Fruit fly (Drosophila melanogaster) whole organism, prepupa: Measurements from ENCODE around the gene CG14974.

ENCODE experiments used
- Blimp-1 ChIP-seq: fragments of 200-800 bp; sonication (Bioruptor generic); optimal IDR thresholded peaks from 3 replicates; lab custom pipeline; 2017; ENCODE audit warnings: missing biosample characterization, missing genetic modification characterization, mild to moderate bottlenecking, moderate library complexity, missing genetic modification reagents
- CG10631 ChIP-seq: fragments of 200-800 bp; sonication (Bioruptor generic); optimal IDR thresholded peaks from 2 replicates; lab custom pipeline; 2016; ENCODE audit warnings: missing biosample characterization, missing genetic modification characterization
- CG11294 ChIP-seq: fragments of 200-800 bp; sonication (Bioruptor generic); IDR thresholded peaks from 2 replicates; pipeline ENCODE4 v1.3.6; 2022; ENCODE audit warnings: missing biosample characterization, missing genetic modification characterization
- CG11762 ChIP-seq: fragments of 200-800 bp; sonication (Bioruptor generic); optimal IDR thresholded peaks from 3 replicates; lab custom pipeline; 2016; ENCODE audit warnings: missing biosample characterization, missing genetic modification characterization; ENCODE audit not compliant: insufficient read depth
- CG15336 ChIP-seq: fragments of 200-800 bp; sonication (Bioruptor generic); IDR thresholded peaks from 2 replicates; pipeline ENCODE4 v1.3.6; 2022; ENCODE audit warnings: missing biosample characterization, missing genetic modification characterization
- CG1621 ChIP-seq: fragments of 200-800 bp; sonication (Bioruptor generic); optimal IDR thresholded peaks from 3 replicates; lab custom pipeline; 2018; ENCODE audit warnings: missing biosample characterization, mild to moderate bottlenecking, missing genetic modification characterization
- CG16779 ChIP-seq: fragments of 200-800 bp; sonication (Bioruptor generic); optimal IDR thresholded peaks from 3 replicates; lab custom pipeline; 2017; ENCODE audit warnings: missing biosample characterization, mild to moderate bottlenecking, missing genetic modification characterization
- CG3032 ChIP-seq: fragments of 200-800 bp; optimal IDR thresholded peaks from 2 replicates; lab custom pipeline; 2019; ENCODE audit warnings: missing biosample characterization, mild to moderate bottlenecking, missing genetic modification characterization, moderate library complexity
- CG32006 ChIP-seq: fragments of 200-800 bp; sonication (Bioruptor generic); optimal IDR thresholded peaks from 3 replicates; lab custom pipeline; 2017; ENCODE audit warnings: missing biosample characterization, mild to moderate bottlenecking, missing genetic modification characterization
- CG34406 ChIP-seq: fragments of 200-800 bp; sonication (Bioruptor generic); optimal IDR thresholded peaks from 3 replicates; lab custom pipeline; 2016; ENCODE audit warnings: missing biosample characterization, missing genetic modification characterization
- CG3919 ChIP-seq: fragments of 200-800 bp; sonication (Bioruptor generic); optimal IDR thresholded peaks from 3 replicates; lab custom pipeline; 2016; ENCODE audit warnings: missing biosample characterization, missing genetic modification characterization
- CG4318 ChIP-seq: fragments of 200-800 bp; sonication (Bioruptor generic); optimal IDR thresholded peaks from 3 replicates; lab custom pipeline; 2017; ENCODE audit warnings: missing biosample characterization, mild to moderate bottlenecking, missing genetic modification characterization
- CG6163 ChIP-seq: fragments of 200-800 bp; sonication (Bioruptor generic); IDR thresholded peaks from 3 replicates; pipeline ENCODE4 v1.3.6; 2022; ENCODE audit warnings: missing biosample characterization, missing genetic modification characterization
- CG6276 ChIP-seq: fragments of 200-800 bp; sonication (Bioruptor generic); optimal IDR thresholded peaks from 2 replicates; lab custom pipeline; 2017; ENCODE audit warnings: missing biosample characterization, mild to moderate bottlenecking, missing genetic modification characterization
- CG6792 ChIP-seq: fragments of 200-800 bp; sonication (Bioruptor generic); optimal IDR thresholded peaks from 3 replicates; lab custom pipeline; 2016; ENCODE audit warnings: missing biosample characterization, missing genetic modification characterization
- CG6808 ChIP-seq: fragments of 200-800 bp; sonication (Bioruptor generic); optimal IDR thresholded peaks from 3 replicates; lab custom pipeline; 2017; ENCODE audit warnings: missing biosample characterization, missing genetic modification characterization, mild to moderate bottlenecking, moderate library complexity, missing genetic modification reagents
- CG6854 ChIP-seq: fragments of 200-800 bp; sonication (Bioruptor generic); optimal IDR thresholded peaks from 2 replicates; lab custom pipeline; 2017; ENCODE audit warnings: missing biosample characterization, mild to moderate bottlenecking, missing genetic modification characterization
- CG8119 ChIP-seq: fragments of 200-800 bp; sonication (Bioruptor generic); IDR thresholded peaks from 3 replicates; pipeline ENCODE4 v1.3.6; 2022; ENCODE audit warnings: missing biosample characterization, missing genetic modification characterization
- CG8319 ChIP-seq: fragments of 200-800 bp; sonication (Bioruptor generic); optimal IDR thresholded peaks from 3 replicates; lab custom pipeline; 2016; ENCODE audit warnings: missing biosample characterization, missing genetic modification characterization
- CG8632 ChIP-seq: fragments of 200-800 bp; sonication (Bioruptor generic); optimal IDR thresholded peaks from 3 replicates; lab custom pipeline; 2016; ENCODE audit warnings: missing biosample characterization, missing genetic modification characterization
- CG9139 ChIP-seq: fragments of 200-800 bp; sonication (Bioruptor generic); optimal IDR thresholded peaks from 3 replicates; lab custom pipeline; 2017; ENCODE audit warnings: missing biosample characterization, mild to moderate bottlenecking, missing genetic modification characterization
- Eip75B ChIP-seq: fragments of 200-800 bp; sonication (Bioruptor generic); optimal IDR thresholded peaks from 3 replicates; lab custom pipeline; 2016; ENCODE audit warnings: missing biosample characterization, missing genetic modification characterization
- Eip78C ChIP-seq: fragments of 200-800 bp; sonication (Bioruptor generic); peaks from one replicate; lab custom pipeline; 2016; ENCODE audit warnings: missing biosample characterization, missing genetic modification characterization
- Eip93F ChIP-seq: fragments of 200-800 bp; sonication (Bioruptor generic); optimal IDR thresholded peaks from 2 replicates; lab custom pipeline; 2016; ENCODE audit warnings: missing biosample characterization, mild to moderate bottlenecking, missing genetic modification characterization
- Ets21C ChIP-seq: fragments of 200-800 bp; sonication (Bioruptor generic); optimal IDR thresholded peaks from 3 replicates; lab custom pipeline; 2016; ENCODE audit warnings: missing biosample characterization, missing genetic modification characterization
- Ets96B ChIP-seq: fragments of 200-800 bp; optimal IDR thresholded peaks from 2 replicates; lab custom pipeline; 2019; ENCODE audit warnings: missing biosample characterization, mild to moderate bottlenecking, missing genetic modification characterization, moderate library complexity
- Gug ChIP-seq: fragments of 200-800 bp; sonication (Bioruptor generic); IDR thresholded peaks from 2 replicates; pipeline ENCODE4 v1.3.6; 2022; ENCODE audit warnings: missing biosample characterization, missing genetic modification characterization
- Hr38 ChIP-seq: sonication (Bioruptor generic); optimal IDR thresholded peaks from 2 replicates; lab custom pipeline; 2016; ENCODE audit warnings: missing biosample characterization, missing genetic modification characterization
- Hr39 ChIP-seq: fragments of 200-800 bp; sonication (Bioruptor generic); optimal IDR thresholded peaks from 2 replicates; lab custom pipeline; 2016; ENCODE audit warnings: missing biosample characterization, missing genetic modification characterization
- Hr4 ChIP-seq: fragments of 200-800 bp; sonication (Bioruptor generic); optimal IDR thresholded peaks from 3 replicates; lab custom pipeline; 2016; ENCODE audit warnings: missing biosample characterization, missing genetic modification characterization
- Lpt ChIP-seq: fragments of 200-800 bp; sonication (Bioruptor generic); optimal IDR thresholded peaks from 3 replicates; lab custom pipeline; 2016; ENCODE audit warnings: missing biosample characterization, missing genetic modification characterization
- Met ChIP-seq: fragments of 200-800 bp; sonication (Bioruptor generic); optimal IDR thresholded peaks from 3 replicates; lab custom pipeline; 2016; ENCODE audit warnings: missing biosample characterization, missing genetic modification characterization
- OdsH ChIP-seq: fragments of 200-800 bp; sonication (Bioruptor generic); optimal IDR thresholded peaks from 3 replicates; lab custom pipeline; 2016; ENCODE audit warnings: missing biosample characterization, missing genetic modification characterization
- Smox ChIP-seq: fragments of 200-800 bp; sonication (Bioruptor generic); optimal IDR thresholded peaks from 3 replicates; lab custom pipeline; 2016; ENCODE audit warnings: missing biosample characterization, missing genetic modification characterization
- Sox102F ChIP-seq: fragments of 200-800 bp; sonication (Bioruptor generic); optimal IDR thresholded peaks from 2 replicates; lab custom pipeline; 2016; ENCODE audit warnings: missing biosample characterization, mild to moderate bottlenecking, missing genetic modification characterization
- Sox15 ChIP-seq: fragments of 200-800 bp; sonication (Bioruptor generic); optimal IDR thresholded peaks from 3 replicates; lab custom pipeline; 2016; ENCODE audit warnings: missing biosample characterization, missing genetic modification characterization
- achi ChIP-seq: fragments of 200-800 bp; sonication (Bioruptor generic); optimal IDR thresholded peaks from 3 replicates; lab custom pipeline; 2016; ENCODE audit warnings: missing biosample characterization, missing genetic modification characterization
- acj6 ChIP-seq: fragments of 200-800 bp; sonication (Bioruptor generic); optimal IDR thresholded peaks from 3 replicates; lab custom pipeline; 2016; ENCODE audit warnings: missing biosample characterization, missing genetic modification characterization
- dac ChIP-seq: fragments of 200-800 bp; sonication (Bioruptor generic); optimal IDR thresholded peaks from 2 replicates; lab custom pipeline; 2017; ENCODE audit warnings: missing biosample characterization, mild to moderate bottlenecking, missing genetic modification characterization
- dsx ChIP-seq: fragments of 200-800 bp; optimal IDR thresholded peaks from 3 replicates; lab custom pipeline; 2019; ENCODE audit warnings: missing biosample characterization, mild to moderate bottlenecking, missing genetic modification characterization, moderate library complexity; ENCODE audit not compliant: poor library complexity, severe bottlenecking
- eg ChIP-seq: fragments of 200-800 bp; sonication (Bioruptor generic); IDR thresholded peaks from 3 replicates; pipeline ENCODE4 v1.3.6; 2022; ENCODE audit warnings: missing biosample characterization, missing genetic modification characterization
- fd85E ChIP-seq: fragments of 200-800 bp; sonication (Bioruptor generic); optimal IDR thresholded peaks from 3 replicates; lab custom pipeline; 2016; ENCODE audit warnings: missing biosample characterization, missing genetic modification characterization
- fkh ChIP-seq: fragments of 200-800 bp; sonication (Bioruptor generic); optimal IDR thresholded peaks from 3 replicates; lab custom pipeline; 2017; ENCODE audit warnings: missing biosample characterization, mild to moderate bottlenecking, missing genetic modification characterization, moderate library complexity
- lz ChIP-seq: fragments of 200-800 bp; sonication (Bioruptor generic); optimal IDR thresholded peaks from 3 replicates; lab custom pipeline; 2016; ENCODE audit warnings: missing biosample characterization, missing genetic modification characterization
- net ChIP-seq: fragments of 200-800 bp; sonication (Bioruptor generic); optimal IDR thresholded peaks from 3 replicates; lab custom pipeline; 2016; ENCODE audit warnings: missing biosample characterization, missing genetic modification characterization
- pdm3 ChIP-seq: fragments of 200-800 bp; sonication (Bioruptor generic); optimal IDR thresholded peaks from 3 replicates; lab custom pipeline; 2016; ENCODE audit warnings: missing biosample characterization, missing genetic modification characterization
- spab ChIP-seq: fragments of 200-800 bp; sonication (Bioruptor generic); optimal IDR thresholded peaks from 2 replicates; lab custom pipeline; 2017; ENCODE audit warnings: missing biosample characterization, mild to moderate bottlenecking, missing genetic modification characterization, missing genetic modification reagents
- svp ChIP-seq: fragments of 200-800 bp; sonication (Bioruptor generic); peaks from one replicate; lab custom pipeline; 2016; ENCODE audit warnings: missing biosample characterization, missing genetic modification characterization
- topi ChIP-seq: fragments of 200-800 bp; sonication (Bioruptor generic); optimal IDR thresholded peaks from 3 replicates; lab custom pipeline; 2016; ENCODE audit warnings: missing biosample characterization, missing genetic modification characterization
- vri ChIP-seq: fragments of 200-800 bp; sonication (Bioruptor generic); optimal IDR thresholded peaks from 3 replicates; lab custom pipeline; 2016; ENCODE audit warnings: missing biosample characterization, mild to moderate bottlenecking, missing genetic modification characterization

The CG14974 gene

dm6 chr3L:3624876-3625275 is 4.0 kb upstream of the CG14974 start (continued):
- no peak for TF ChIP-seq dsx (GFP tag; lab: Kevin White, UChicago)
- no peak for TF ChIP-seq CG6792 (GFP tag; lab: Kevin White, UChicago)
- TF ChIP-seq CG16779 (tag; lab: Kevin White, UChicago) = no peak
- TF ChIP-seq pdm3 = no peak
- no peak for TF ChIP-seq Sox15
- TF ChIP-seq CG6808 = peak; percentile 46
- no peak for TF ChIP-seq CG8319 (GFP tag; lab: Kevin White, UChicago)
- TF ChIP-seq CG9139 (GFP tag; lab: Kevin White, UChicago) = no peak
- TF ChIP-seq CG11762 = no peak
- TF ChIP-seq fkh (GFP tag; lab: Kevin White, UChicago) = no peak
- TF ChIP-seq CG6276 (GFP tag; lab: Kevin White, UChicago) = no peak
- TF ChIP-seq CG8632 (GFP tag; lab: Kevin White, UChicago) = no peak
- TF ChIP-seq CG11294 (GFP tag; lab: Robert Waterston, UW) = no peak
- TF ChIP-seq Lpt (GFP tag; lab: Kevin White, UChicago) = no peak
- peak; percentile 2 for TF ChIP-seq spab (GFP tag; lab: Kevin White, UChicago)
- no peak for TF ChIP-seq CG4318
- TF ChIP-seq Hr39 (GFP tag; lab: Kevin White, UChicago) = no peak
- no peak for TF ChIP-seq Gug (GFP tag; lab: Robert Waterston, UW)
- peak; percentile 37; the same call in 1 of the 3 replicates for TF ChIP-seq CG6163
- TF ChIP-seq fd85E = no peak
- TF ChIP-seq Hr38 (GFP tag; lab: Kevin White, UChicago) = no peak
- no peak for TF ChIP-seq net (GFP tag; lab: Kevin White, UChicago)
- no peak for TF ChIP-seq CG3032 (tag; lab: Kevin White, UChicago)
- no peak for TF ChIP-seq dac (GFP tag; lab: Kevin White, UChicago)
- peak; percentile 9 for TF ChIP-seq CG32006 (GFP tag; lab: Kevin White, UChicago)
- TF ChIP-seq Eip78C (GFP tag; lab: Kevin White, UChicago) = no peak
- TF ChIP-seq svp = no peak
- no peak for TF ChIP-seq achi
- TF ChIP-seq acj6 = no peak
- no peak for TF ChIP-seq Blimp-1 (GFP tag; lab: Kevin White, UChicago)
- no peak for TF ChIP-seq OdsH
- no peak for TF ChIP-seq Met (GFP tag; lab: Kevin White, UChicago)
- no peak for TF ChIP-seq lz (GFP tag; lab: Kevin White, UChicago)
- no peak for TF ChIP-seq Hr4
- TF ChIP-seq CG6854 (GFP tag; lab: Kevin White, UChicago) = no peak

- no peak for TF ChIP-seq CG16779 (tag; lab: Kevin White, UChicago)
- peak; percentile 86 for TF ChIP-seq Ets96B (tag; lab: Kevin White, UChicago)
- TF ChIP-seq Eip75B (GFP tag; lab: Kevin White, UChicago) = peak; percentile 87
- peak; percentile 81 for TF ChIP-seq dsx (GFP tag; lab: Kevin White, UChicago)
- peak; percentile 36; the same call in 1 of the 2 replicates for TF ChIP-seq CG11294 (GFP tag; lab: Robert Waterston, UW)
- TF ChIP-seq CG4318 = peak; percentile 39
- peak; percentile 88 for TF ChIP-seq OdsH
- peak; percentile 90 for TF ChIP-seq Hr39 (GFP tag; lab: Kevin White, UChicago)
- TF ChIP-seq Smox = peak; percentile 88
- peak; percentile 85 for TF ChIP-seq vri (GFP tag; lab: Kevin White, UChicago)
- TF ChIP-seq CG15336 (GFP tag; lab: Robert Waterston, UW) = peak; percentile 78
- peak; percentile 72 for TF ChIP-seq eg (GFP tag; lab: Robert Waterston, UW)
- peak; percentile 77 for TF ChIP-seq Hr4
- TF ChIP-seq Sox15 = peak; percentile 46
- peak; percentile 87 for TF ChIP-seq topi (GFP tag; lab: Kevin White, UChicago)
- TF ChIP-seq Sox102F (GFP tag; lab: Kevin White, UChicago) = peak; percentile 90
- peak; percentile 80 for TF ChIP-seq CG1621 (tag; lab: Kevin White, UChicago)
- TF ChIP-seq CG3919 (GFP tag; lab: Kevin White, UChicago) = peak; percentile 83
- TF ChIP-seq Eip93F (GFP tag; lab: Kevin White, UChicago) = peak; percentile 47
- peak; percentile 76 for TF ChIP-seq net (GFP tag; lab: Kevin White, UChicago)
- TF ChIP-seq acj6 = peak; percentile 87
- TF ChIP-seq fd85E = no peak
- peak; percentile 83 for TF ChIP-seq CG34406 (GFP tag; lab: Kevin White, UChicago)
- TF ChIP-seq Blimp-1 (GFP tag; lab: Kevin White, UChicago) = peak; percentile 59
- peak; percentile 30 for TF ChIP-seq dac (GFP tag; lab: Kevin White, UChicago)
- peak; percentile 77; the same call in 2 of the 3 replicates for TF ChIP-seq CG8119 (GFP tag; lab: Robert Waterston, UW)
- TF ChIP-seq CG10631 = peak; percentile 84
- TF ChIP-seq Met (GFP tag; lab: Kevin White, UChicago) = peak; percentile 92
- TF ChIP-seq Ets21C = peak; percentile 80
- TF ChIP-seq CG6276 (GFP tag; lab: Kevin White, UChicago) = peak; percentile 38
- peak; percentile 49 for TF ChIP-seq CG11762
Observed at dm6 chr3L:3617252-3617651, 3.6 kb downstream of the CG14974 start.
